Worm (Caenorhabditis elegans) whole organism, L2 larva: ENCODE data around the gene tsp-13.

Experiments used
- C34F6.9 ChIP-seq: fragments of 150-350 bp; optimal IDR thresholded peaks from 2 replicates; lab custom pipeline; 2014; ENCODE audit warnings: missing biosample characterization, missing genetic modification characterization
- Y55F3AM.14 ChIP-seq: fragments of 200-800 bp; sonication (Bioruptor generic); optimal IDR thresholded peaks from 2 replicates; lab custom pipeline; 2018; ENCODE audit warnings: mild to moderate bottlenecking, missing genetic modification characterization, missing compliant biosample characterization
- alr-1 ChIP-seq: fragments of 150-350 bp; optimal IDR thresholded peaks from 2 replicates; lab custom pipeline; 2014; ENCODE audit warnings: missing biosample characterization, missing genetic modification characterization
- aly-2 ChIP-seq: fragments of 150-350 bp; optimal IDR thresholded peaks from 2 replicates; lab custom pipeline; 2014; ENCODE audit warnings: missing biosample characterization, missing genetic modification characterization
- ama-1 ChIP-seq: fragments of 150-350 bp; optimal IDR thresholded peaks from 2 replicates; lab custom pipeline; 2018; ENCODE audit warnings: inconsistent platforms
- blmp-1 ChIP-seq: sonication (generic microtip); optimal IDR thresholded peaks from 2 replicates; lab custom pipeline; 2017; ENCODE audit warnings: missing genetic modification characterization, mild to moderate bottlenecking, missing compliant biosample characterization, antibody characterized with exemption, moderate library complexity; ENCODE audit not compliant: insufficient read depth
- ceh-16 ChIP-seq: fragments of 150-350 bp; optimal IDR thresholded peaks from 2 replicates; lab custom pipeline; 2014; ENCODE audit warnings: missing biosample characterization, missing genetic modification characterization
- ceh-82 ChIP-seq: fragments of 150-350 bp; optimal IDR thresholded peaks from 2 replicates; lab custom pipeline; 2014; ENCODE audit warnings: missing biosample characterization, missing genetic modification characterization
- crh-2 ChIP-seq: sonication (generic microtip); optimal IDR thresholded peaks from 2 replicates; lab custom pipeline; 2017; ENCODE audit warnings: missing biosample characterization, missing genetic modification characterization
- dmd-4 ChIP-seq: sonication (generic microtip); optimal IDR thresholded peaks from 2 replicates; lab custom pipeline; 2017; ENCODE audit warnings: missing biosample characterization, missing genetic modification characterization
- egl-27 ChIP-seq: sonication (generic microtip); optimal IDR thresholded peaks from 3 replicates; lab custom pipeline; 2017; ENCODE audit warnings: missing biosample characterization, missing genetic modification reagents, missing genetic modification characterization
- elt-1 ChIP-seq: fragments of 150-350 bp; optimal IDR thresholded peaks from 2 replicates; lab custom pipeline; 2014; ENCODE audit warnings: missing biosample characterization, missing genetic modification characterization
- elt-3 ChIP-seq: sonication (generic microtip); optimal IDR thresholded peaks from 2 replicates; lab custom pipeline; 2017; ENCODE audit warnings: missing biosample characterization, missing genetic modification characterization
- fos-1 ChIP-seq: fragments of 150-350 bp; optimal IDR thresholded peaks from 2 replicates; lab custom pipeline; 2014; ENCODE audit warnings: missing biosample characterization, missing genetic modification characterization
- gmeb-1 ChIP-seq: fragments of 150-350 bp; optimal IDR thresholded peaks from 2 replicates; lab custom pipeline; 2014; ENCODE audit warnings: missing biosample characterization, missing genetic modification characterization
- lin-11 ChIP-seq: fragments of 150-350 bp; sonication (generic microtip); optimal IDR thresholded peaks from 2 replicates; lab custom pipeline; 2014; ENCODE audit warnings: missing biosample characterization, missing genetic modification characterization, inconsistent platforms, mixed read lengths
- lin-13 ChIP-seq: fragments of 150-350 bp; optimal IDR thresholded peaks from 2 replicates; lab custom pipeline; 2014; ENCODE audit warnings: missing biosample characterization, missing genetic modification reagents, missing genetic modification characterization
- lin-39 ChIP-seq: fragments of 150-350 bp; optimal IDR thresholded peaks from 2 replicates; lab custom pipeline; 2014; ENCODE audit warnings: missing biosample characterization, missing genetic modification reagents, missing genetic modification characterization
- lsy-2 ChIP-seq, 2 experiments: fragments of 150-350 bp in 1 of 2; sonication (generic microtip) in 1 of 2; optimal IDR thresholded peaks; 2 replicates each; lab custom pipeline; 2014 to 2017; ENCODE audit warnings: missing biosample characterization in 2 of 2, missing genetic modification characterization in 2 of 2
- mbf-1 ChIP-seq: sonication (generic microtip); optimal IDR thresholded peaks from 2 replicates; lab custom pipeline; 2017; ENCODE audit warnings: missing biosample characterization, missing genetic modification characterization
- mdl-1 ChIP-seq, 2 experiments: fragments of 150-350 bp in 1 of 2; sonication (generic microtip) in 1 of 2; optimal IDR thresholded peaks; 2 replicates each; lab custom pipeline; 2017; ENCODE audit warnings: missing biosample characterization in 2 of 2, missing genetic modification characterization in 2 of 2
- nhr-10 ChIP-seq: sonication (generic microtip); optimal IDR thresholded peaks from 2 replicates; lab custom pipeline; 2017; ENCODE audit warnings: missing biosample characterization, missing genetic modification characterization
- nhr-11 ChIP-seq: fragments of 150-350 bp; optimal IDR thresholded peaks from 2 replicates; lab custom pipeline; 2014; ENCODE audit warnings: missing biosample characterization, missing genetic modification characterization
- nhr-12 ChIP-seq: fragments of 150-350 bp; optimal IDR thresholded peaks from 2 replicates; lab custom pipeline; 2014; ENCODE audit warnings: missing biosample characterization, missing genetic modification characterization
- nhr-21 ChIP-seq: fragments of 150-350 bp; optimal IDR thresholded peaks from 2 replicates; lab custom pipeline; 2014; ENCODE audit warnings: missing biosample characterization, missing genetic modification characterization
- nhr-25 ChIP-seq: fragments of 150-350 bp; sonication (generic microtip); optimal IDR thresholded peaks from 3 replicates; lab custom pipeline; 2014; ENCODE audit warnings: missing biosample characterization, missing genetic modification characterization
- nhr-6 ChIP-seq: fragments of 150-350 bp; optimal IDR thresholded peaks from 2 replicates; lab custom pipeline; 2014; ENCODE audit warnings: missing biosample characterization, missing genetic modification characterization
- nhr-77 ChIP-seq: fragments of 150-350 bp; optimal IDR thresholded peaks from 2 replicates; lab custom pipeline; 2014; ENCODE audit warnings: missing biosample characterization, missing genetic modification characterization
- peb-1 ChIP-seq: fragments of 150-350 bp; optimal IDR thresholded peaks from 2 replicates; lab custom pipeline; 2014; ENCODE audit warnings: missing biosample characterization, missing genetic modification characterization
- sem-4 ChIP-seq: fragments of 150-350 bp; optimal IDR thresholded peaks from 2 replicates; lab custom pipeline; 2014; ENCODE audit warnings: missing biosample characterization, missing genetic modification reagents, missing genetic modification characterization
- skn-1 ChIP-seq: sonication (generic microtip); optimal IDR thresholded peaks from 2 replicates; lab custom pipeline; 2017; ENCODE audit warnings: missing biosample characterization, missing genetic modification characterization
- sma-3 ChIP-seq: sonication (generic microtip); optimal IDR thresholded peaks from 2 replicates; lab custom pipeline; 2016; ENCODE audit warnings: missing genetic modification reagents, missing genetic modification characterization, missing compliant biosample characterization
- sma-9 ChIP-seq, 2 experiments: fragments of 150-350 bp in 1 of 2; sonication (generic microtip) in 1 of 2; optimal IDR thresholded peaks; 2 replicates each; lab custom pipeline; 2014 to 2016; ENCODE audit warnings: missing genetic modification characterization in 2 of 2, mild to moderate bottlenecking in 1 of 2, missing biosample characterization in 1 of 2, missing compliant biosample characterization in 1 of 2, missing genetic modification reagents in 1 of 2, moderate library complexity in 1 of 2
- unc-55 ChIP-seq: fragments of 150-350 bp; sonication (generic microtip); optimal IDR thresholded peaks from 3 replicates; lab custom pipeline; 2014; ENCODE audit warnings: missing biosample characterization, missing genetic modification reagents, missing genetic modification characterization
- unc-62 ChIP-seq: fragments of 150-350 bp; optimal IDR thresholded peaks from 2 replicates; lab custom pipeline; 2014; ENCODE audit warnings: missing biosample characterization, missing genetic modification reagents, missing genetic modification characterization
- zag-1 ChIP-seq: fragments of 150-350 bp; optimal IDR thresholded peaks from 2 replicates; lab custom pipeline; 2014; ENCODE audit warnings: missing biosample characterization, missing genetic modification characterization
- ztf-11 ChIP-seq: sonication (generic microtip); optimal IDR thresholded peaks from 2 replicates; lab custom pipeline; 2017; ENCODE audit warnings: missing biosample characterization, missing genetic modification characterization

Gene tsp-13

DNA sequence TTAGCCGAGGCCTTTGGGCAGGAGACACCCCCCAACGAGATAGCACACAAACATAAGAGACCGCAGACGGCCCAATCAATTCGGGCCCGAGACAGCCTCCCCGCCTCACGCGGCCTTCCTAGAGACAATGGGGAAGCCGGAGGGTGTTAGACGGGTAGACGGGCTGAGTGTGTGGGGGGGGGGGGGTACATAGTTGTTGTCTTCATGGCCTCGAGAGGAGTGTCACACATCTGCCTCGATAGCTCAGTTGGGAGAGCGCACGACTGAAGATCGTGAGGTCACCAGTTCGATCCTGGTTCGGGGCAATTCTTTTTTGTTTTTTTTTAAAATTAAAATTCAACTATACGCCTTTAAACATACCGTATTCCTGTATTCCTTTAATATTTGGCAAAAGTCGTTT lies 28.1 kb upstream of the tsp-13 start (continued):
- TF ChIP-seq peb-1 (tag; lab: Kevin White, UChicago), result no peak
- peak; percentile 33 for TF ChIP-seq Y55F3AM.14 (GFP tag; lab: Kevin White, UChicago)
- no peak for TF ChIP-seq unc-62 (GFP tag; lab: Kevin White, UChicago)
- TF ChIP-seq elt-3 (tag; lab: Kevin White, UChicago), result no peak
- TF ChIP-seq lin-13 (GFP tag; lab: Kevin White, UChicago), result peak; percentile 70

DNA sequence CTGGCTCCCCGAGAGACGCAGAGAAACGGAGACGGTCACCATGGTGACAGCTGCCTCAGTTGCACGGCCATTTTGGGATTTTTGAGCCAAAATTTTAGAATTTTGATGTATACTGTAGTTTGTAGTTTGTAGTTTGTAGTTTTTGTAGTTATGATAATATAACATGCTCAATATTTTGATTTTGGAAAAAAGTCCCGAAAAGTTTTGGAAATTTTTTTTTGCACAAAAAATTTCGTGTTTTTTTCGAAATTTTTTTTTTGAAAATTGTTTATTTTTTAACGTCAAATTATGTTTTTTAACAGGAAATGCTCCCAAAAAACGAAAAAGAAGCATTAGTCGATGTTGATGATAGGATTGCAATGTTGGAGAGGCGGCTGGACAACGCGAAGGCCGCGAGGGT lies 26.7 kb upstream of the tsp-13 start, which contains the start of gene dyf-17:
TSS of gene dyf-17 (plus strand) at position 301 of the 400 bp plus-strand sequence.
- no peak for TF ChIP-seq lin-13 (GFP tag; lab: Kevin White, UChicago)
- TF ChIP-seq lin-11 (tag; lab: Kevin White, UChicago), result no peak
- no peak for TF ChIP-seq sma-3 (GFP tag; lab: Kevin White, UChicago)
- TF ChIP-seq egl-27 (tag; lab: Kevin White, UChicago), result no peak
- no peak for TF ChIP-seq gmeb-1 (tag; lab: Kevin White, UChicago)
- TF ChIP-seq mbf-1 (tag; lab: Kevin White, UChicago), result no peak
- no peak for TF ChIP-seq unc-62 (GFP tag; lab: Kevin White, UChicago)
- no peak for TF ChIP-seq crh-2 (tag; lab: Kevin White, UChicago)
- TF ChIP-seq nhr-11 (tag; lab: Kevin White, UChicago), result no peak
- no peak for TF ChIP-seq ceh-16
- TF ChIP-seq skn-1 (tag; lab: Kevin White, UChicago), result no peak
- no peak for TF ChIP-seq ama-1 (lab: Kevin White, UChicago)
- no peak for TF ChIP-seq alr-1 (tag; lab: Kevin White, UChicago)
- TF ChIP-seq nhr-25, result no peak
- TF ChIP-seq mdl-1 (tag; optimal IDR thresholded peaks at IDR 0.05; lab: Kevin White, UChicago), result no peak
- no peak for TF ChIP-seq nhr-21 (tag; lab: Kevin White, UChicago)
- no peak for TF ChIP-seq peb-1 (tag; lab: Kevin White, UChicago)
- no peak for TF ChIP-seq Y55F3AM.14 (GFP tag; lab: Kevin White, UChicago)
- no peak for TF ChIP-seq zag-1
- TF ChIP-seq nhr-77 (tag; lab: Kevin White, UChicago), result no peak

DNA sequence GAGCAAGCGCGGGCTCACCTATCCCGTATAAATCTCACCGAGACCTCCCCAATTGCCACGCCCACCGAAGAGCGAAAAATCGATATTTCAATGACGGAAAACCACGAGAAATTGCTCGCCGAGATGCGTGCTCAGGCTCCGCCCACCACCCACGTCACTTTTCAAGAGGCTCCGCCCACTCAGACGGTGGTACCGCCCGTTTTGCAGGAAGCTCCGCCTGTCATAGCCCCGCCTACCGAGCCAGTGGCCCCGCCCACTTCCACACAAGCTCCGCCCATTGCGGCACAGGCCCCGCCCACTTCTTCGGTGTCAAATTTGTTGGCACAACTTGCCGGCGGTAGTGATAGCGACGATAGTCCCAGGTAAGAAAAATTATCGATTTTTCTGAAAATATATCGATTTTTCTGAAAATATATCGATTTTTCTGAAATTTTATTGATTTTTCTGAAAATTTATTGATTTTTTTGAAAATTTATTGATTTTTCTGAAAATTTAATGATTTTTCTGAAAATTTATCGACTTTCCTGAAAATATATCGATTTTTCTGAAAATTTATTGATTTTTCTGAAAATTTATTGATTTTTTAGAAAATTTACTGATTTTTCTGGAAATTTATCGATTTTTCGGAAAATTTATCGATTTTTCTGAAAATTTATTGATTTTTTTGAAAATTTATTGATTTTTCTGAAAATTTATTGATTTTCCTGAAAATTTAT lies 24.3 kb upstream of the tsp-13 start:
- TF ChIP-seq elt-3 (tag; lab: Kevin White, UChicago), result no peak
- TF ChIP-seq unc-62 (GFP tag; lab: Kevin White, UChicago), result no peak
- no peak for TF ChIP-seq nhr-12
- TF ChIP-seq sma-3 (GFP tag; lab: Kevin White, UChicago), result no peak
- TF ChIP-seq nhr-10 (tag; lab: Kevin White, UChicago), result no peak
- no peak for TF ChIP-seq ztf-11 (tag; lab: Kevin White, UChicago)
- TF ChIP-seq lin-39 (tag; lab: Kevin White, UChicago), result no peak
- TF ChIP-seq fos-1 (tag; lab: Kevin White, UChicago), result no peak
- no peak for TF ChIP-seq mdl-1 (tag; optimal IDR thresholded peaks at IDR 0.05; lab: Kevin White, UChicago)
- TF ChIP-seq ceh-82, result no peak
- no peak for TF ChIP-seq egl-27 (tag; lab: Kevin White, UChicago)
- TF ChIP-seq alr-1 (tag; lab: Kevin White, UChicago), result no peak
- no peak for TF ChIP-seq skn-1 (tag; lab: Kevin White, UChicago)
- no peak for TF ChIP-seq nhr-6 (tag; lab: Kevin White, UChicago)
- TF ChIP-seq elt-1, result no peak
- no peak for TF ChIP-seq sma-9 (GFP tag; optimal IDR thresholded peaks at IDR 0.05; lab: Kevin White, UChicago)
- TF ChIP-seq sma-9 (tag; optimal IDR thresholded peaks at IDR 0.05; lab: Kevin White, UChicago), result no peak
- TF ChIP-seq dmd-4, result no peak

- TF ChIP-seq C34F6.9 (tag; lab: Kevin White, UChicago) (no peak), Y55F3AM.14 (GFP tag; lab: Kevin White, UChicago) (no peak), unc-62 (GFP tag; lab: Kevin White, UChicago) (no peak), egl-27 (tag; lab: Kevin White, UChicago) (no peak), aly-2 (tag; lab: Kevin White, UChicago) (no peak), lin-11 (tag; lab: Kevin White, UChicago) (no peak), alr-1 (tag; lab: Kevin White, UChicago) (no peak), sem-4 (tag; lab: Kevin White, UChicago) (no peak), lsy-2 (tag; optimal IDR thresholded peaks at IDR 0.05; lab: Kevin White, UChicago) (no peak), nhr-25 (no peak), mbf-1 (tag; lab: Kevin White, UChicago) (no peak), zag-1 (no peak), blmp-1 (no peak), unc-55 (GFP tag; lab: Kevin White, UChicago) (no peak)
- TF ChIP-seq, all 48 proteins: peak for 0
Observed at ce11 chrV:19131848-19132401, 22.0 kb upstream of the tsp-13 start.
